Worm (Caenorhabditis elegans) whole organism, L4 larva: ENCODE data around the gene lury-1.
A peak's percentile ranks its signal among the peaks of the same experiment; 100 is the strongest.

Experiments used
- F10B5.3 ChIP-seq: sonication (generic microtip); optimal IDR thresholded peaks from 2 replicates; lab custom pipeline; 2016; ENCODE audit warnings: mild to moderate bottlenecking, missing genetic modification characterization, missing compliant biosample characterization
- F26F4.8 ChIP-seq: fragments of 200-800 bp; sonication (Bioruptor generic); conservative IDR thresholded peaks from 2 replicates; pipeline ENCODE4 v1.3.6; 2022; ENCODE audit warnings: missing genetic modification characterization, missing compliant biosample characterization
- F37D6.2 ChIP-seq: sonication (generic microtip); optimal IDR thresholded peaks from 2 replicates; lab custom pipeline; 2016; ENCODE audit warnings: mild to moderate bottlenecking, missing genetic modification characterization, missing compliant biosample characterization
- F44E2.7 ChIP-seq: fragments of 200-800 bp; sonication (Bioruptor generic); IDR thresholded peaks from 2 replicates; pipeline ENCODE4 v2.1.2; 2022; ENCODE audit warnings: missing genetic modification characterization, missing compliant biosample characterization
- R02D3.7 ChIP-seq: fragments of 150-350 bp; sonication (generic microtip); optimal IDR thresholded peaks from 3 replicates; lab custom pipeline; 2014; ENCODE audit warnings: missing biosample characterization, missing genetic modification characterization
- T26A8.4 ChIP-seq: fragments of 200-800 bp; sonication (Bioruptor generic); IDR thresholded peaks from 2 replicates; pipeline ENCODE4 v1.3.6; 2022; ENCODE audit warnings: missing genetic modification characterization, missing compliant biosample characterization
- Y48G9A.11 ChIP-seq: fragments of 200-800 bp; sonication (Bioruptor generic); IDR thresholded peaks from 2 replicates; pipeline ENCODE4 v1.3.6; 2022; ENCODE audit warnings: missing genetic modification reagents, missing genetic modification characterization, missing compliant biosample characterization
- ceh-20 ChIP-seq: fragments of 200-800 bp; sonication (Bioruptor generic); IDR thresholded peaks from 2 replicates; pipeline ENCODE4 v1.3.6; 2022; ENCODE audit warnings: missing genetic modification reagents, missing genetic modification characterization, missing compliant biosample characterization
- ceh-44 ChIP-seq: fragments of 200-800 bp; sonication (Bioruptor generic); IDR thresholded peaks from 2 replicates; pipeline ENCODE4 v1.3.6; 2022; ENCODE audit warnings: missing genetic modification reagents, missing genetic modification characterization, missing compliant biosample characterization
- ceh-62 ChIP-seq: sonication (generic microtip); optimal IDR thresholded peaks from 2 replicates; lab custom pipeline; 2017; ENCODE audit warnings: missing biosample characterization, missing genetic modification characterization
- ceh-82 ChIP-seq: sonication (generic microtip); optimal IDR thresholded peaks from 2 replicates; lab custom pipeline; 2017; ENCODE audit warnings: missing biosample characterization, missing genetic modification characterization
- daf-16 ChIP-seq, 3 experiments: sonication (generic microtip); optimal IDR thresholded peaks; 2 replicates each; lab custom pipeline; 2016 to 2017; ENCODE audit warnings: missing genetic modification characterization in 3 of 3, missing genetic modification reagents in 3 of 3, mild to moderate bottlenecking in 2 of 3, missing compliant biosample characterization in 2 of 3, missing biosample characterization in 1 of 3, moderate library complexity in 1 of 3
- dmd-8 ChIP-seq: fragments of 200-800 bp; sonication (Bioruptor generic); IDR thresholded peaks from 2 replicates; pipeline ENCODE4 v1.3.6; 2022; ENCODE audit warnings: missing genetic modification characterization, missing compliant biosample characterization
- dpl-1 ChIP-seq: fragments of 150-350 bp; optimal IDR thresholded peaks from 2 replicates; lab custom pipeline; 2014; ENCODE audit warnings: missing biosample characterization, missing genetic modification reagents, missing genetic modification characterization
- egl-43 ChIP-seq: fragments of 200-800 bp; sonication (Bioruptor generic); IDR thresholded peaks from 2 replicates; pipeline ENCODE4 v1.3.6; 2022; ENCODE audit warnings: missing genetic modification reagents, missing genetic modification characterization, missing compliant biosample characterization
- fos-1 ChIP-seq: fragments of 150-350 bp; optimal IDR thresholded peaks from 2 replicates; lab custom pipeline; 2014; ENCODE audit warnings: missing biosample characterization, missing genetic modification characterization
- gei-8 ChIP-seq: fragments of 200-800 bp; sonication (Bioruptor generic); optimal IDR thresholded peaks from 2 replicates; lab custom pipeline; 2018; ENCODE audit warnings: mild to moderate bottlenecking, missing genetic modification characterization, missing compliant biosample characterization
- hlh-11 ChIP-seq: fragments of 200-800 bp; sonication (Bioruptor generic); optimal IDR thresholded peaks from 2 replicates; lab custom pipeline; 2018; ENCODE audit warnings: mild to moderate bottlenecking, missing genetic modification characterization, missing compliant biosample characterization
- lim-7 ChIP-seq: fragments of 200-800 bp; sonication (Bioruptor generic); IDR thresholded peaks from 2 replicates; pipeline ENCODE4 v1.3.6; 2022; ENCODE audit warnings: missing genetic modification characterization, missing compliant biosample characterization
- lin-13 ChIP-seq: fragments of 150-350 bp; optimal IDR thresholded peaks from 2 replicates; lab custom pipeline; 2014; ENCODE audit warnings: missing biosample characterization, missing genetic modification reagents, missing genetic modification characterization
- lin-15B ChIP-seq: fragments of 150-350 bp; sonication (generic microtip); optimal IDR thresholded peaks from 3 replicates; lab custom pipeline; 2014; ENCODE audit warnings: missing biosample characterization, missing genetic modification characterization
- lin-29 ChIP-seq: fragments of 200-800 bp; sonication (Bioruptor generic); IDR thresholded peaks from 2 replicates; pipeline ENCODE4 v1.3.6; 2022; ENCODE audit warnings: missing genetic modification reagents, missing genetic modification characterization, missing compliant biosample characterization
- lin-38 ChIP-seq: fragments of 200-800 bp; sonication (Bioruptor generic); IDR thresholded peaks from 2 replicates; pipeline ENCODE4 v1.3.6; 2022; ENCODE audit warnings: missing genetic modification reagents, missing genetic modification characterization, missing compliant biosample characterization
- lir-3 ChIP-seq: sonication (generic microtip); optimal IDR thresholded peaks from 2 replicates; lab custom pipeline; 2016; ENCODE audit warnings: mild to moderate bottlenecking, missing genetic modification characterization, missing compliant biosample characterization
- madf-5 ChIP-seq, 2 experiments: fragments of 200-800 bp; sonication (Bioruptor generic); IDR thresholded peaks; 2 replicates each; pipeline ENCODE4 v1.3.6; 2022; ENCODE audit warnings: missing compliant biosample characterization in 2 of 2, missing genetic modification characterization in 2 of 2
- madf-9 ChIP-seq: fragments of 200-800 bp; sonication (Bioruptor generic); conservative IDR thresholded peaks from 2 replicates; pipeline ENCODE4 v1.3.6; 2022; ENCODE audit warnings: missing genetic modification reagents, missing genetic modification characterization, missing compliant biosample characterization
- mdl-1 ChIP-seq, 2 experiments: fragments of 150-350 bp in 1 of 2; sonication (generic microtip) in 1 of 2; optimal IDR thresholded peaks; 2 replicates each; lab custom pipeline; 2014 to 2017; ENCODE audit warnings: missing biosample characterization in 2 of 2, missing genetic modification characterization in 2 of 2
- mdt-29 ChIP-seq: fragments of 200-800 bp; sonication (Bioruptor generic); IDR thresholded peaks from 2 replicates; pipeline ENCODE4 v1.3.6; 2022; ENCODE audit warnings: missing genetic modification reagents, missing genetic modification characterization, missing compliant biosample characterization
- mxl-3 ChIP-seq: fragments of 200-800 bp; sonication (Bioruptor generic); optimal IDR thresholded peaks from 2 replicates; lab custom pipeline; 2018; ENCODE audit warnings: mild to moderate bottlenecking, missing genetic modification characterization, missing compliant biosample characterization
- nhr-11 ChIP-seq: fragments of 150-350 bp; optimal IDR thresholded peaks from 2 replicates; lab custom pipeline; 2014; ENCODE audit warnings: missing biosample characterization, missing genetic modification characterization
- nhr-41 ChIP-seq: fragments of 200-800 bp; sonication (Bioruptor generic); IDR thresholded peaks from 2 replicates; pipeline ENCODE4 v1.3.6; 2022; ENCODE audit warnings: missing genetic modification reagents, missing genetic modification characterization, missing compliant biosample characterization
- nhr-77 ChIP-seq: fragments of 150-350 bp; optimal IDR thresholded peaks from 2 replicates; lab custom pipeline; 2014; ENCODE audit warnings: missing biosample characterization, missing genetic modification characterization
- php-3 ChIP-seq: fragments of 200-800 bp; sonication (Bioruptor generic); IDR thresholded peaks from 2 replicates; pipeline ENCODE4 v1.3.6; 2022; ENCODE audit warnings: missing genetic modification reagents, missing genetic modification characterization, missing compliant biosample characterization
- set-16 ChIP-seq: fragments of 200-800 bp; sonication (Bioruptor generic); IDR thresholded peaks from 2 replicates; pipeline ENCODE4 v1.3.6; 2022; ENCODE audit warnings: missing genetic modification reagents, missing genetic modification characterization, missing compliant biosample characterization
- snpc-1.2 ChIP-seq: fragments of 200-800 bp; sonication (Bioruptor generic); IDR thresholded peaks from 2 replicates; pipeline ENCODE4 v1.3.6; 2022; ENCODE audit warnings: missing genetic modification reagents, missing genetic modification characterization, missing compliant biosample characterization
- spr-3 ChIP-seq: fragments of 200-800 bp; sonication (Bioruptor generic); optimal IDR thresholded peaks from 2 replicates; lab custom pipeline; 2018; ENCODE audit warnings: mild to moderate bottlenecking, missing genetic modification characterization, missing compliant biosample characterization
- tag-97 ChIP-seq: fragments of 200-800 bp; sonication (Bioruptor generic); IDR thresholded peaks from 2 replicates; pipeline ENCODE4 v1.3.6; 2022; ENCODE audit warnings: missing genetic modification characterization, missing compliant biosample characterization
- vab-7 ChIP-seq: fragments of 200-800 bp; sonication (Bioruptor generic); IDR thresholded peaks from 2 replicates; pipeline ENCODE4 v1.3.6; 2022; ENCODE audit warnings: missing genetic modification reagents, missing genetic modification characterization, missing compliant biosample characterization
- zfp-2 ChIP-seq: sonication (generic microtip); optimal IDR thresholded peaks from 2 replicates; lab custom pipeline; 2016; ENCODE audit warnings: mild to moderate bottlenecking, missing genetic modification characterization, missing compliant biosample characterization
- zfp-3 ChIP-seq: fragments of 200-800 bp; sonication (Bioruptor generic); conservative IDR thresholded peaks from 2 replicates; pipeline ENCODE4 v1.3.6; 2022; ENCODE audit warnings: missing genetic modification reagents, missing genetic modification characterization, missing compliant biosample characterization
- zip-11 ChIP-seq: fragments of 200-800 bp; sonication (Bioruptor generic); IDR thresholded peaks from 2 replicates; pipeline ENCODE4 v1.3.6; 2022; ENCODE audit warnings: missing genetic modification characterization, missing compliant biosample characterization
- ztf-11 ChIP-seq: fragments of 150-350 bp; optimal IDR thresholded peaks from 2 replicates; lab custom pipeline; 2014; ENCODE audit warnings: missing biosample characterization, missing genetic modification characterization
- ztf-7 ChIP-seq: fragments of 150-350 bp; optimal IDR thresholded peaks from 2 replicates; lab custom pipeline; 2014; ENCODE audit warnings: missing biosample characterization, missing genetic modification characterization

Gene lury-1

ce11 chrIII:12155759-12156158 lies 30.5 kb upstream of the lury-1 start:
- no peak for TF ChIP-seq ceh-82 (tag; lab: Kevin White, UChicago)
- no peak for TF ChIP-seq madf-9 (GFP tag; lab: Robert Waterston, UW)
- no peak for TF ChIP-seq mxl-3 (GFP tag; lab: Kevin White, UChicago)
- no peak for TF ChIP-seq zfp-3
- TF ChIP-seq lin-13 (GFP tag; lab: Kevin White, UChicago) = no peak
- no peak for TF ChIP-seq lin-15B (tag; lab: Kevin White, UChicago)
- TF ChIP-seq zip-11 (GFP tag; lab: Robert Waterston, UW) = no peak
- TF ChIP-seq F10B5.3 (tag; lab: Kevin White, UChicago) = no peak
- no peak for TF ChIP-seq tag-97
- no peak for TF ChIP-seq F26F4.8
- no peak for TF ChIP-seq daf-16 (GFP tag; optimal IDR thresholded peaks at IDR 0.05; lab: Kevin White, UChicago)
- no peak for TF ChIP-seq daf-16 (tag; optimal IDR thresholded peaks at IDR 0.05; lab: Kevin White, UChicago)
- TF ChIP-seq vab-7 = no peak
- no peak for TF ChIP-seq R02D3.7
- no peak for TF ChIP-seq lin-29 (GFP tag; lab: Robert Waterston, UW)
- no peak for TF ChIP-seq ceh-62 (tag; lab: Kevin White, UChicago)
- TF ChIP-seq ztf-7 = no peak
- TF ChIP-seq, all 104 proteins: peak for 0

ce11 chrIII:12156582-12156981 lies 29.6 kb upstream of the lury-1 start:
- TF ChIP-seq lin-38 (0 out of 2 replicates have a peak, but pooled peaks have one; percentile 9), spr-3 (no peak)

DNA sequence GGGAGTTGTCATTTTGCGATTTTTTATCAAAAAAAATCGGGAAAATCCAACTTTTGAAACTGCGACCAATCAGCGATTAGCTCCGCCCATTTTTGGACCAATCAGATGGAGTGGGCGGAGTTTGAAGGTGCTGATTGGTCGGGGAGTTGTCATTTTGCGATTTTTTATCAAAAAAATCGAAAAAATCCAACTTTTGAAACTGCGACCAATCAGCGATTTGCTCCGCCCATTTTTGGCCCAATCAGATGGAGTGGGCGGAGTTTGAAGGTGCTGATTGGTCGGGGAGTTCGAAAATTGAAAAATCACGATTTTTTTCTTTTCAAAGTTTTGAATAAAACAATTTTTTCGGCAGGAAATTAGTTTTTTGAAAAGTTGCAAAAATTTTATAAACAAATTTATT lies 28.6 kb upstream of the lury-1 start:
- no peak for TF ChIP-seq zfp-2 (tag; lab: Kevin White, UChicago)
- TF ChIP-seq lir-3 (tag; lab: Kevin White, UChicago) = no peak
- TF ChIP-seq F37D6.2 = no peak
- TF ChIP-seq gei-8 (GFP tag; lab: Kevin White, UChicago) = no peak
- TF ChIP-seq php-3 (GFP tag; lab: Robert Waterston, UW) = no peak
- no peak for TF ChIP-seq mdt-29
- TF ChIP-seq ceh-44 = no peak
- no peak for TF ChIP-seq nhr-41
- no peak for TF ChIP-seq snpc-1.2
- no peak for TF ChIP-seq ztf-11 (tag; lab: Kevin White, UChicago)
- no peak for TF ChIP-seq lim-7
- TF ChIP-seq R02D3.7 = no peak

DNA sequence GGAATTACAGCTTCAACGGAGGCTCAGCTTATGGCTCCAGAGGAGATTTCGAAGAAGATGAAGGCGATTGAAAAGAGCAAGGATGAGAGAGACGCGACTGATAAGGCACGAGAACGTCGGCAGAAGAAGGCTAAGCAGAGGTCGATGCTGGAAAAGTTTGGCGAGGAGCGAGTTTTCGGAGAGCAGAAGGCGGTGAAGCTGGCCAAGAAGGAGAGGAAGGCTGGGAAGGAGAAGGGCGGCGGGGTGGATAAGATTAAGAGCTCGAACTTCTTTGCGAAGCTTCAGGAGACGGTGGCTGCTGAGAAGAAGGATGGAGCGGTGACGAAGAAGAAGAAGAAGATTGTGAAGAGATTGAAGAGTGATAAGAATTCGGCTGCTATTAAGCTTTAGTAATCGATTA lies 27.0 kb upstream of the lury-1 start:
- TF ChIP-seq set-16 (GFP tag; lab: Robert Waterston, UW) (peak; percentile 81), lin-13 (GFP tag; lab: Kevin White, UChicago) (no peak), egl-43 (GFP tag; lab: Robert Waterston, UW) (0 out of 2 replicates have a peak, but pooled peaks have one; percentile 22)

ce11 chrIII:12160458-12160857 lies 25.8 kb upstream of the lury-1 start, which contains the start of gene Y75B8A.8:
Gene Y75B8A.8 (plus strand): TSS chrIII:12160758.
- TF ChIP-seq spr-3 (no peak), lin-15B (tag; lab: Kevin White, UChicago) (no peak), F44E2.7 (GFP tag; lab: Robert Waterston, UW) (no peak), ceh-20 (GFP tag; lab: Robert Waterston, UW) (no peak), Y48G9A.11 (GFP tag; lab: Robert Waterston, UW) (no peak), set-16 (GFP tag; lab: Robert Waterston, UW) (no peak), nhr-11 (tag; lab: Kevin White, UChicago) (no peak), dmd-8 (GFP tag; lab: Robert Waterston, UW) (no peak), egl-43 (GFP tag; lab: Robert Waterston, UW) (no peak), T26A8.4 (no peak), mdl-1 (tag; optimal IDR thresholded peaks at IDR 0.05; lab: Kevin White, UChicago) (no peak), nhr-77 (tag; lab: Kevin White, UChicago) (no peak), madf-5 (GFP tag; IDR thresholded peaks at IDR 0.05; lab: Robert Waterston, UW) (no peak), fos-1 (tag; lab: Kevin White, UChicago) (no peak), gei-8 (GFP tag; lab: Kevin White, UChicago) (no peak), dpl-1 (GFP tag; lab: Kevin White, UChicago) (no peak), hlh-11 (no peak)
